Worm (Caenorhabditis elegans): ENCODE data around the gene scav-2.

ce11 chrIII:13524021-13524420, 31.1 kb downstream of the scav-2 start, which contains the start of gene pod-1:
- TF ChIP-seq ama-1 (optimal IDR thresholded peaks at IDR 0.05) (no peak), ama-1 (GFP tag; optimal IDR thresholded peaks at IDR 0.05) (no peak), ccch-3 (GFP tag; optimal IDR thresholded peaks at IDR 0.05) (no peak), gei-17 (GFP tag; optimal IDR thresholded peaks at IDR 0.05) (no peak)

Measured in whole organism, young adult.